Worm (Caenorhabditis elegans) whole organism, L4/young adult: Measurements from ENCODE around the gene F26A1.8.

Experiments used
- W03F9.2 ChIP-seq: fragments of 150-350 bp; optimal IDR thresholded peaks from 2 replicates; lab custom pipeline; 2014; ENCODE audit warnings: missing biosample characterization, missing genetic modification characterization
- dao-5 ChIP-seq: sonication (generic microtip); optimal IDR thresholded peaks from 2 replicates; lab custom pipeline; 2016; ENCODE audit warnings: missing genotype, missing genetic modification characterization, moderate library complexity, missing compliant biosample characterization
- him-1 ChIP-seq: sonication (generic microtip); optimal IDR thresholded peaks from 2 replicates; lab custom pipeline; 2016; ENCODE audit warnings: missing genotype, missing genetic modification reagents, missing genetic modification characterization, missing compliant biosample characterization

ce11 chrIII:4850139-4850538 lies 28.1 kb upstream of the F26A1.8 start, which contains the start of gene F26A1.1:
- TF ChIP-seq him-1 (no peak), dao-5 (tag; lab: Kevin White, UChicago) (no peak), W03F9.2 (tag; lab: Kevin White, UChicago) (peak; percentile 73)
